Fruit fly (Drosophila melanogaster): Measurements from ENCODE around the gene CG9427.

The CG9427 gene

DNA sequence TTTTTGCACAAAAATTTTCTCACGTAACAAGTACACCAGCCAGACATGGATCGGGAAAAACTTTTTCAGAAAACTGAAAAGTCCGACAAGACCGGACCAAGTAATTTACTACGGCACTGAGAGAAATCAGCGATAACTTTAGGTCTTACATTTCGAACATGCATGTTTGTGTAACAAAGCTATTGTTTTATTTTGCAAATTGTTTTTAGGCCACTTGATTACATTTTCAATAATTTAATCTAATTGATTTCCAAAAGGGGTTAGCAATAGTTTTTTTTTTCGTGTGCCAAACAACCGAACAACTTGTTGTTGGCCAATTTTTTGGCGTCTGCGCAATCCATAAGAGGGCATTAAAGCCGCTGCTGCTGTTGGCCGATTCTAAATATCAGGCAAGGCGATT, 13.6 kb downstream of the CG9427 start (continued):
- TF ChIP-seq CG7786 (GFP tag; optimal IDR thresholded peaks at IDR 0.05) (peak; percentile 27), CG3407 (GFP tag; optimal IDR thresholded peaks at IDR 0.05) (no peak), Lim3 (GFP tag; IDR thresholded peaks at IDR 0.05) (no peak), otp (GFP tag; IDR thresholded peaks at IDR 0.05) (peak; percentile 64; the same call in 2 of the 3 replicates), Atf6 (GFP tag; IDR thresholded peaks at IDR 0.05) (peak; percentile 59), bigmax (GFP tag; optimal IDR thresholded peaks at IDR 0.05) (no peak), Aef1 (GFP tag; IDR thresholded peaks at IDR 0.05) (peak; percentile 53), CG10147 (GFP tag; optimal IDR thresholded peaks at IDR 0.05) (peak; percentile 65), Fer1 (GFP tag; optimal IDR thresholded peaks at IDR 0.05) (peak; percentile 80), Ssrp (tag; optimal IDR thresholded peaks at IDR 0.05) (peak; percentile 16), Dll (GFP tag; IDR thresholded peaks at IDR 0.05; ENCODE audit: partially characterized antibody) (no peak), tup (GFP tag; optimal IDR thresholded peaks at IDR 0.05) (peak; percentile 3), CG6791 (GFP tag; IDR thresholded peaks at IDR 0.05; ENCODE audit: partially characterized antibody) (no peak), Dip2 (GFP tag; IDR thresholded peaks at IDR 0.05) (no peak), ems (GFP tag; optimal IDR thresholded peaks at IDR 0.05) (peak; percentile 69), Ptx1 (GFP tag; IDR thresholded peaks at IDR 0.05) (peak; percentile 70), CG4707 (GFP tag; optimal IDR thresholded peaks at IDR 0.05) (no peak), CG17829 (tag; optimal IDR thresholded peaks at IDR 0.05) (peak; percentile 24), PHDP (tag; optimal IDR thresholded peaks at IDR 0.05) (peak; percentile 71), CG10209 (GFP tag; optimal IDR thresholded peaks at IDR 0.05) (peak; percentile 49), Nf-YC (tag; optimal IDR thresholded peaks at IDR 0.05) (no peak), Six4 (GFP tag; optimal IDR thresholded peaks at IDR 0.05) (peak; percentile 37), her (GFP tag; optimal IDR thresholded peaks at IDR 0.05) (peak; percentile 12), jing (GFP tag; optimal IDR thresholded peaks at IDR 0.05) (no peak), CG11085 (GFP tag; IDR thresholded peaks at IDR 0.05) (0 out of 2 replicates have a peak, but pooled peaks have one; percentile 32), gt (GFP tag; IDR thresholded peaks at IDR 0.05) (no peak), CG4854 (GFP tag; optimal IDR thresholded peaks at IDR 0.05) (peak; percentile 39), CG10366 (GFP tag; IDR thresholded peaks at IDR 0.05) (peak; percentile 59; the same call in 1 of the 2 replicates), CG10654 (GFP tag; optimal IDR thresholded peaks at IDR 0.05) (peak; percentile 43), CG9817 (tag; optimal IDR thresholded peaks at IDR 0.05) (peak; percentile 33), CHES-1-like (GFP tag; optimal IDR thresholded peaks at IDR 0.05) (peak; percentile 27), ftz-f1 (GFP tag; optimal IDR thresholded peaks at IDR 0.05) (no peak), pho (GFP tag; optimal IDR thresholded peaks at IDR 0.05) (peak; percentile 47), Eip74EF (GFP tag; optimal IDR thresholded peaks at IDR 0.05) (no peak), Gsc (GFP tag; IDR thresholded peaks at IDR 0.05) (no peak), CG12769 (tag; optimal IDR thresholded peaks at IDR 0.05) (peak; percentile 69), HmgZ (tag; optimal IDR thresholded peaks at IDR 0.05) (peak; percentile 18), tgo (GFP tag; IDR thresholded peaks at IDR 0.05) (peak; percentile 66), unpg (GFP tag; optimal IDR thresholded peaks at IDR 0.05) (peak; percentile 67), dysf (GFP tag; IDR thresholded peaks at IDR 0.05) (peak; percentile 80), pan (optimal IDR thresholded peaks at IDR 0.05) (no peak), pan (GFP tag; optimal IDR thresholded peaks at IDR 0.05 in 1 of 2, IDR thresholded peaks at IDR 0.05 in 1 of 2) (peak in 1 of 2 experiments; percentile 72), CG14860 (GFP tag; IDR thresholded peaks at IDR 0.05; ENCODE audit: partially characterized antibody) (no peak), CG5245 (GFP tag; optimal IDR thresholded peaks at IDR 0.05) (peak; percentile 63), ssp (GFP tag; IDR thresholded peaks at IDR 0.05) (peak; percentile 54), disco-r (GFP tag; optimal IDR thresholded peaks at IDR 0.05) (peak; percentile 8), Dek (tag; optimal IDR thresholded peaks at IDR 0.05) (peak; percentile 16), Camta (GFP tag; optimal IDR thresholded peaks at IDR 0.05) (peak; percentile 62), D (optimal IDR thresholded peaks at IDR 0.05) (no peak), D (GFP tag; optimal IDR thresholded peaks at IDR 0.05) (peak; percentile 22), HLH54F (GFP tag; optimal IDR thresholded peaks at IDR 0.05) (peak; percentile 46)

All from whole organism, embryonic.